Worm (Caenorhabditis elegans): ENCODE results near the gene F53A2.1.

F53A2.1 gene

ce11 chrIII:13324739-13325138, at the start of gene F53A2.1:
F53A2.1 (minus strand) TSS chrIII:13324839.
- TF ChIP-seq ceh-31 (tag; optimal IDR thresholded peaks at IDR 0.05) (no peak), hlh-15 (tag; optimal IDR thresholded peaks at IDR 0.05) (no peak), F13H6.1 (tag; optimal IDR thresholded peaks at IDR 0.05) (no peak), ets-4 (tag; optimal IDR thresholded peaks at IDR 0.05) (no peak), C08G9.2 (tag; optimal IDR thresholded peaks at IDR 0.05) (no peak), lin-11 (tag; optimal IDR thresholded peaks at IDR 0.05) (no peak), ama-1 (optimal IDR thresholded peaks at IDR 0.05) (no peak), hlh-8 (tag; optimal IDR thresholded peaks at IDR 0.05) (no peak), ceh-30 (tag; optimal IDR thresholded peaks at IDR 0.05) (no peak), tbx-7 (tag; optimal IDR thresholded peaks at IDR 0.05) (no peak), odd-2 (tag; optimal IDR thresholded peaks at IDR 0.05) (no peak), ceh-6 (GFP tag; optimal IDR thresholded peaks at IDR 0.05) (no peak), ahr-1 (tag; optimal IDR thresholded peaks at IDR 0.05) (no peak), hlh-30 (tag; optimal IDR thresholded peaks at IDR 0.05; ENCODE audit: insufficient read depth) (no peak), ceh-14 (tag; optimal IDR thresholded peaks at IDR 0.05) (no peak), Y22D7AL.16 (tag; optimal IDR thresholded peaks at IDR 0.05) (no peak), syd-9 (tag; optimal IDR thresholded peaks at IDR 0.05) (no peak), ceh-48 (tag; optimal IDR thresholded peaks at IDR 0.05) (no peak), ref-2 (tag; optimal IDR thresholded peaks at IDR 0.05) (no peak)

DNA sequence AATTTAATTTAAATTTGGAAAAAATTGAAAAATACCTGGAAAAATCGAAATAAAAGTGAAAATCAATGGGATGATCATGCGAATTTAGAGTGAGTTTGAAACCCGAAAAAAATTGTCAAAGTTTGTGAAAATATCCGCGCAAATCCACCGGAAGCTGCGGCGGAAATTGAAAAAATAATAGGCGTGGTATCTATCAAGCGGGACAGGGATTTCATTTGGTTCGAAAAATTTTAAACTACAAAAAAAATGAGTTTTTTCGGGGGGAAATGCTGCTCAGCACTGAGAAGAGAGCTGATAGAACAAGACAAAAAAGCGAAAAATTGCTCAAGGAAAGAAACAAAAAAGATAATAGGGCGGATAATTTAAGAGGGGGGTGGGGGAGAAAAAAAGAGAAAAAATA, 46.3 kb upstream of the F53A2.1 start, which contains the start of gene T03F6.9:
T03F6.9 (minus strand) TSS at position 101 of the 400 bp plus-strand sequence.
- TF ChIP-seq sdc-2 (tag; optimal IDR thresholded peaks at IDR 0.05) (no peak), ceh-24 (tag; optimal IDR thresholded peaks at IDR 0.05) (no peak), pat-9 (tag; optimal IDR thresholded peaks at IDR 0.05) (no peak)

DNA sequence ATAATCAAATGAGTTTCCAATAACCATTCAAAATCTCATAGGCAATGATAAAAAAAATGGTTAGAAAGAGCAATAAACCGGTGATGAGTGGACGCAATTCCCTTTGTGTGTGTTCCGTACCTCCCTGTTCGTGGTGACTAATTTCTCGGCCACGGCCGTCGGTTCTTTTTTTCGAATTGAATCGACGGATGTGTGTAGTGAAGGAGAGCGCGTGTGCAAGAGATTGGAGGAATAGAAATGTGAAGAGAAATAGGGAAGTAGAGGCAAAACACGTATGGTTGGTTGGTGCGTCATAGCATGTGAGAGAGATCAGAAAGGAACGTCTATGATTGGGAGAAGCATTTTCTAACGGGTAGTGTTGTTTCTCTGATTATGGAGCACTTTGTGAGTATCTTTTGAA, 35.2 kb upstream of the F53A2.1 start:
- TF ChIP-seq hlh-30 (tag; optimal IDR thresholded peaks at IDR 0.05; ENCODE audit: insufficient read depth) (peak; percentile 67), ttx-3 (tag; optimal IDR thresholded peaks at IDR 0.05) (no peak), fkh-6 (tag; optimal IDR thresholded peaks at IDR 0.05) (peak; percentile 18), F13H6.1 (tag; optimal IDR thresholded peaks at IDR 0.05) (peak; percentile 23), unc-55 (GFP tag; optimal IDR thresholded peaks at IDR 0.05) (no peak), unc-86 (tag; optimal IDR thresholded peaks at IDR 0.05) (no peak), C38D4.7 (GFP tag; optimal IDR thresholded peaks at IDR 0.05) (no peak), ceh-22 (tag; optimal IDR thresholded peaks at IDR 0.05) (no peak), T23F11.4 (GFP tag; optimal IDR thresholded peaks at IDR 0.05) (no peak), ceh-31 (tag; optimal IDR thresholded peaks at IDR 0.05) (peak; percentile 84), rnt-1 (tag; optimal IDR thresholded peaks at IDR 0.05) (peak; percentile 48), pag-3 (tag; optimal IDR thresholded peaks at IDR 0.05; ENCODE audit: borderline replicate concordance) (no peak), unc-3 (GFP tag; conservative IDR thresholded peaks at IDR 0.05) (no peak), unc-3 (tag; optimal IDR thresholded peaks at IDR 0.05) (no peak), C08G9.2 (tag; optimal IDR thresholded peaks at IDR 0.05) (peak; percentile 38), pax-1 (tag; optimal IDR thresholded peaks at IDR 0.05) (no peak), unc-42 (tag; optimal IDR thresholded peaks at IDR 0.05) (peak; percentile 39), tbx-2 (tag; optimal IDR thresholded peaks at IDR 0.05) (peak; percentile 68), nfya-1 (tag; optimal IDR thresholded peaks at IDR 0.05) (peak; percentile 71), ceh-2 (tag; optimal IDR thresholded peaks at IDR 0.05) (peak; percentile 61), hlh-6 (tag; optimal IDR thresholded peaks at IDR 0.05) (no peak), elt-2 (tag; optimal IDR thresholded peaks at IDR 0.05) (no peak), ceh-48 (tag; optimal IDR thresholded peaks at IDR 0.05) (no peak), ets-4 (tag; optimal IDR thresholded peaks at IDR 0.05) (peak; percentile 21), ref-2 (tag; optimal IDR thresholded peaks at IDR 0.05) (peak; percentile 35)
